Fruit fly (Drosophila melanogaster): ENCODE measurements around the gene PlexB.

Gene PlexB

DNA sequence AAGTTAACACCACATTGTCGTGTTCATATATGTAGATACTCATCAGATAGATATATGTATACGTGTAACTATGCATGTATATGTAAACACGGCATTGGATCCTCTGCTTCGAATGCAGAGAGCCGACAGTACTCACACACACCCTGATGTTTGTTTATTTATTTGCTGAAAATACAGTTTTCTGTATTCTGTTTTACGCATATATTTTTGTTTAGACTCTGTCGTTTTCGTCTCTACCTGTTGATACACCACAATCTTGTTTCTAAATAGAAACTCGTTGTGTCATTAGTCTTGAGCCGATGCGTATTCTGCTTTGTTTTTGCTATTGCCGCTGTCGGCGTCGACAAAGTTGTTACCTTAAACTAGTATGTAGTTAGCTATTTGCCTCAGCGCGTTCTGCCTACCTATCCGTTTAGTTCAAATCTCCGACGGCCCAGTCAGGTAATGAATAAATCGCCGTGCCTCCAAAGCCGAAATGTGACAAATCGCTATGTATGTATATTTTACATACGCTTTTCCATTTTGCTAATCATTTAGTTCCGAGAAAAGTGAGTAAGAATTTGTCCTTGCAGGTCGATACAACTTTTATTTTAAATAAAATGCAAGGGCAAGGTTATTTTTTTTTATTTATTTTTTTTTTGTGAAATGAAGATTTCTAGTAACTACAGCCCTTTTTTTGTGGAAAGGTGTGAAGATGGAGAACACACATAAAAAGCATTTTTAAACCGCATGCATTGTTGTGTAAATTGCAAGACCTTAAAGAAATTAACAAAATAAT lies 26.7 kb upstream of the PlexB start:
- TF ChIP-seq D1 (tag; optimal IDR thresholded peaks at IDR 0.05) (peak; percentile 46), CG13204 (GFP tag; optimal IDR thresholded peaks at IDR 0.05) (no peak), Ets98B (GFP tag; IDR thresholded peaks at IDR 0.05) (no peak)

DNA sequence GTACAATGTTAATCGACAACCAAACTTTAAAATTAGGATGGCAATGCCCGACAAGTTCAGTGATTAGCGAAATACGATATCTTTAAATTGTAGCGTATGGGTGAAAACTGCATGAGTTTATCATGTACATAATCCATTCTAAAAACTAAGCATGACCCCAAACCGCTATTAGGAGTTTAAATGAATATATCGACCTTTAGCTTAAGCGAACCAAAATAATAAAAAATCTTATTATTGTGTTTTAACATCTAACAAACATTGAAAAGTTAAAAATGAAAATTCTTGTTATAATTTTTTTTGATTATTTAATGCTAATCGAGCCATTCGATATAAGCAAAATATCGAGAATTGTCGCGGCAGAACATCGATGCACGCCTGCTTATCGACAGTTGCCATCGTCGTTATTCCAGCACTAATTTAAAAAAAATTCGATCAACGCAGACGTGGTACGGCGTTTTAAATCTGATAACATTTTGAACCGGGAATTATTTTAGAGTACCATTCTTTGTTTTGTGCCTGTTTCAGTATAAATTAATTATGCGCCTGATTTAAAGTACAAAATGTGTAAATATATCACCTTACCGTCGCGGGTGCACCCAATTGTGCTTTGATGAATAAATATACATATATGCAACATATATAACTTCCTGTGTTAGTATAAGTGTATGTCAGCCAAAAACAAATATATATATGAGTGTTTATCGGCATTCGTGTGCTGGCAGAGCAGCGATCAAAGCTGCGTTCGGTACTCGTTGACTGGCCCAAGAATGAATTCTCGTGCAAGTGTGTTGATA lies 25.6 kb upstream of the PlexB start, which contains the start of gene pan:
TSS of gene pan (plus strand) at position 378 of the 794 bp plus-strand sequence.
- peak; percentile 31 for TF ChIP-seq Pif1B (GFP tag; optimal IDR thresholded peaks at IDR 0.05)
- TF ChIP-seq Pif1A (GFP tag; optimal IDR thresholded peaks at IDR 0.05) = peak; percentile 28
- TF ChIP-seq CG4496 (GFP tag; IDR thresholded peaks at IDR 0.05) = no peak
- no peak for TF ChIP-seq CG10348 (GFP tag; IDR thresholded peaks at IDR 0.05)
- TF ChIP-seq EcR (GFP tag; optimal IDR thresholded peaks at IDR 0.05) = peak; percentile 15

DNA sequence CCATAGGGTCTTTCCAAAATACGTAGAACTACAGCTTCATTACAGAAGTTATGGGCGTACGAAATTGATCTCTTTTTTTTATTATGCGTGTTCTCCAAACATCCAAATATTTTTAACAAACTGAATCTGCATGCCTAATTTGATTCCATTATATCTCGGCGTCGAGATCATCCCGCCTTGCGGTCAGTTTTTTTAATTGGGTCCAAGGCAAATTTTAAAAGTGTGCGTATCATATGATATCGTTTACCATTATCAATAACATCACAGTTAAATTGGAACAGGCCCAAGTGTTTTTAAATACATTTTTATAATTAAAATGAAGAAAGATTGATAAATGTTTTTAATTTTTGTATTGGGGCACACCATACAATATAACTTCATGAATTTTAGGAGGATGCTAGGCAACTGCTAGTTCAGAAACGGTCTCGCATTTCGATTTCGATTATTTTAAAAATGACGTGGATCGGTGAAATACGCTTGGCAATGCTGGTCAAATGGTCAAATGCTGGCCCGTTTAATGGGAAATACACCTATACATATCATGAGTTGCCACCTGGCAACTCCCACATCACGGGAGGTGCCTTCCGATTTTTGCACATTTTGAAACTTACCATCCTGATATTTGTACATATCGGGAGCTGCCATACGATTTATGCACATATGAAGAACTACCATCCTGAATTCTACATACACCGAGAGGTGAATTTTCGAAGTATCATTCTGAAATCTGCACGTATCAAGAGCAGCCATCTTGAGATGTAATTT lies 24.8 kb upstream of the PlexB start:
- TF ChIP-seq CG14655 (GFP tag; optimal IDR thresholded peaks at IDR 0.05) (no peak), D1 (tag; optimal IDR thresholded peaks at IDR 0.05) (peak; percentile 18)

DNA sequence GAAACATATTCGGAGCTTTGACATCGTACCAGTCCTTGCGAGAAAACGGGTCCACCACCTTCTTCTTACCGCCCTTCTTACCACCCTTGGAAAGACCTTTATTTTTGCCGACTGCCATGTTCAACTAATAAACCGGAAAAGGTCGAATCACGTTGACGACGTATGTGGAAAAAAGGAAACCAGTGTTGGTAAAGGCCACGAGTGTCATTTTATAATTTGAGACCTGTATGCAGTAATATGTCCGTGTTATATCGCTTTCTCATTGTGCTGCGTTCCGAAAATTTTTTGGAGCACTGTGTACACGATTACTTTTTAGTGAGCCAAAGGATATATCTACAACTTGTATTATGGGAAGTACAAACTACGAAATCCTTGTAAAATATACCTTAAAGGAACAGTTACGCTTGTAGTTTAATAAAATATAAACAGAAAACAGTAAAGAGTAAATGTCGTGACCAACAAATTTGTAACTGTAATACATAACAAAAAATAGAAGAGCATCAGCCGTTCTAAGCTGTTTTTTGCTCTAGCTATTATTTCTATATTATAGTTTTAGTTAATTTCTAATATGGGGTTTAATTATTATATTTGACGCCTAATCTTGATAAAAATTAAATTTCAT lies 23.6 kb upstream of the PlexB start, which contains the start of gene RpS3A:
TSS of gene RpS3A (minus strand) at position 145 of the 622 bp plus-strand sequence.
- peak; percentile 48 for TF ChIP-seq gl (tag; optimal IDR thresholded peaks at IDR 0.05)
- peak; percentile 53 for TF ChIP-seq CG15710 (tag; optimal IDR thresholded peaks at IDR 0.05)
- TF ChIP-seq CG34367 (tag; optimal IDR thresholded peaks at IDR 0.05) = peak; percentile 72
- no peak for TF ChIP-seq CG10348 (GFP tag; IDR thresholded peaks at IDR 0.05)
- TF ChIP-seq Ets98B (GFP tag; IDR thresholded peaks at IDR 0.05) = peak; percentile 54; the same call in 1 of the 2 replicates
- peak; percentile 42 for TF ChIP-seq Pif1B (GFP tag; optimal IDR thresholded peaks at IDR 0.05)
- TF ChIP-seq CG9948 (tag; optimal IDR thresholded peaks at IDR 0.05) = peak; percentile 38
- TF ChIP-seq rn (GFP tag; IDR thresholded peaks at IDR 0.05) = no peak
- peak; percentile 80 for TF ChIP-seq Snoo (tag; optimal IDR thresholded peaks at IDR 0.05)
- TF ChIP-seq CG4496 (GFP tag; IDR thresholded peaks at IDR 0.05) = no peak
- no peak for TF ChIP-seq fd96Ca (GFP tag; IDR thresholded peaks at IDR 0.05)
- peak; percentile 18 for TF ChIP-seq CG17806 (tag; optimal IDR thresholded peaks at IDR 0.05)
- TF ChIP-seq EcR (GFP tag; optimal IDR thresholded peaks at IDR 0.05) = no peak
- peak; percentile 30; the same call in 1 of the 2 replicates for TF ChIP-seq CG32121 (GFP tag; IDR thresholded peaks at IDR 0.05)
- peak; percentile 22 for TF ChIP-seq D1 (tag; optimal IDR thresholded peaks at IDR 0.05)
- peak; percentile 58 for TF ChIP-seq CG8159 (tag; optimal IDR thresholded peaks at IDR 0.05)
- TF ChIP-seq CG13204 (GFP tag; optimal IDR thresholded peaks at IDR 0.05) = no peak
- TF ChIP-seq CG8301 (tag; optimal IDR thresholded peaks at IDR 0.05) = no peak
- peak; percentile 66 for TF ChIP-seq Pif1A (GFP tag; optimal IDR thresholded peaks at IDR 0.05)
- TF ChIP-seq CG12605 (GFP tag; IDR thresholded peaks at IDR 0.05) = no peak; the same call in 1 of the 2 replicates
- TF ChIP-seq CG14655 (GFP tag; optimal IDR thresholded peaks at IDR 0.05) = no peak

DNA sequence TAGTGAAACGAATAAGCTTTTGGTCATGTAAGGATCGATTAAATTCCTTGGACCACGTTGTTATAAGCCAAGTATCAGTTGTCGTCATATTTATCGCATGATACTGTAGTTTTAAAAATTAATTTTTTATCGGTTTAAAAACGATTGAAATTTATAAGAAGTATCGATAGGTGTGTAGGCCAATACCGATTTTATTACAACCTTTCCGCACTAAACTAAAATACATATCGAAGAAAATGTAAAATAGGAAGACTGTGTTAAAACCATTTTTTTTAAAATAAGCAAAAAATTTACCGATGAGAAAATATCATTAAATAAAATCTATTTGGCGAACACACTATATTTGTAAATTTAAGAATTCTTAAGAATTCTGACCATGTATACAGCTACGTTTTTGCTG lies 19.7 kb upstream of the PlexB start:
- TF ChIP-seq CG8159 (tag; optimal IDR thresholded peaks at IDR 0.05) (peak; percentile 16), CG10348 (GFP tag; IDR thresholded peaks at IDR 0.05) (no peak)

dm6 chr4:62538-62937 lies 19.0 kb upstream of the PlexB start:
- TF ChIP-seq fd96Ca (GFP tag; IDR thresholded peaks at IDR 0.05) (no peak), Pif1A (GFP tag; optimal IDR thresholded peaks at IDR 0.05) (no peak), CG34367 (tag; optimal IDR thresholded peaks at IDR 0.05) (no peak), D1 (tag; optimal IDR thresholded peaks at IDR 0.05) (no peak), gl (tag; optimal IDR thresholded peaks at IDR 0.05) (no peak), Pif1B (GFP tag; optimal IDR thresholded peaks at IDR 0.05) (no peak), CG14655 (GFP tag; optimal IDR thresholded peaks at IDR 0.05) (no peak), EcR (GFP tag; optimal IDR thresholded peaks at IDR 0.05) (no peak), CG15710 (tag; optimal IDR thresholded peaks at IDR 0.05) (no peak), CG4496 (GFP tag; IDR thresholded peaks at IDR 0.05) (no peak), CG17806 (tag; optimal IDR thresholded peaks at IDR 0.05) (no peak), CG8301 (tag; optimal IDR thresholded peaks at IDR 0.05) (no peak), CG10348 (GFP tag; IDR thresholded peaks at IDR 0.05) (no peak), CG13204 (GFP tag; optimal IDR thresholded peaks at IDR 0.05) (no peak), Snoo (tag; optimal IDR thresholded peaks at IDR 0.05) (no peak), Ets98B (GFP tag; IDR thresholded peaks at IDR 0.05) (no peak)

Measured in whole organism, pupa.